Worm (Caenorhabditis elegans) whole organism, mixed stage, embryonic: ENCODE measurements around the gene F22B5.5.

Source experiments
- blmp-1 ChIP-seq: fragments of 150-350 bp; optimal IDR thresholded peaks from 2 replicates; lab custom pipeline; 2014; ENCODE audit warnings: missing biosample characterization, missing genetic modification characterization
- elt-3 ChIP-seq: fragments of 150-350 bp; optimal IDR thresholded peaks from 2 replicates; lab custom pipeline; 2014; ENCODE audit warnings: missing biosample characterization, missing genetic modification characterization
- lin-13 ChIP-seq: fragments of 150-350 bp; optimal IDR thresholded peaks from 2 replicates; lab custom pipeline; 2014; ENCODE audit warnings: missing biosample characterization, missing genetic modification characterization
- nhr-2 ChIP-seq: fragments of 150-350 bp; optimal IDR thresholded peaks from 2 replicates; lab custom pipeline; 2014; ENCODE audit warnings: missing biosample characterization, missing genetic modification characterization
- nhr-237 ChIP-seq: fragments of 150-350 bp; optimal IDR thresholded peaks from 2 replicates; lab custom pipeline; 2014; ENCODE audit warnings: missing biosample characterization, missing genetic modification characterization
- pha-4 ChIP-seq: fragments of 150-350 bp; optimal IDR thresholded peaks from 2 replicates; lab custom pipeline; 2018; ENCODE audit warnings: missing biosample characterization, missing genetic modification reagents, missing genetic modification characterization
- unc-62 ChIP-seq: fragments of 150-350 bp; optimal IDR thresholded peaks from 2 replicates; lab custom pipeline; 2014; ENCODE audit warnings: missing biosample characterization, missing genetic modification reagents, missing genetic modification characterization

- TF ChIP-seq blmp-1 (tag; lab: Kevin White, UChicago) (no peak), elt-3 (tag; lab: Kevin White, UChicago) (no peak), nhr-2 (tag; lab: Kevin White, UChicago) (peak; percentile 93), nhr-237 (tag; lab: Kevin White, UChicago) (no peak), lin-13 (no peak), unc-62 (GFP tag; lab: Kevin White, UChicago) (no peak), pha-4 (tag; lab: Kevin White, UChicago) (no peak)
These were observed 39.4 kb downstream of the F22B5.5 start for ce11 chrII:8415035-8415434.
